Fruit fly (Drosophila melanogaster): ENCODE data around the gene CYLD.
A peak's percentile ranks its signal among the peaks of the same experiment; 100 is the strongest.

Gene CYLD

DNA sequence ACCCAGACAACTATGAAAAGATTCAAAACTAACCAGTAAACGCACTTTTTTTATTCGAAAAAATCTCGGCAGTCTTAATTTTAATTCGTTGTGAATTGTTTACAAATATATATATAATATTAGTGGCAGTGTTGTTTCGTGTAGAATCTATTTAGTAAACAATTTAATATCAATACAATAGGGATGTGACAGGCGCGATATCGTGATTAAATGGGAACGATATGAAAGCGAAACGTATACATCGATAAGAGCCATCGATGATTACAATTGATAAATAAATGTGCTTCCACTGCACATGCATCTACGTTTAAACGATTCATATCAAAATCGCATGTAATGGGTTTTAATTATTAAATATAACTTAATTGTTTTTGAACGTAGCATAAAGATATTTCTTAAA is 22.3 kb downstream of the CYLD start:
- no peak for TF ChIP-seq CG5180 (GFP tag; optimal IDR thresholded peaks at IDR 0.05)
- TF ChIP-seq al (GFP tag; IDR thresholded peaks at IDR 0.05) = no peak
- TF ChIP-seq CG8924 (tag; optimal IDR thresholded peaks at IDR 0.05) = peak; percentile 63
- TF ChIP-seq knrl (GFP tag; IDR thresholded peaks at IDR 0.05; ENCODE audit: partially characterized antibody) = peak; percentile 92
- no peak for TF ChIP-seq MTF-1 (GFP tag; optimal IDR thresholded peaks at IDR 0.05; ENCODE audit: borderline replicate concordance)
- TF ChIP-seq chinmo (GFP tag; IDR thresholded peaks at IDR 0.05; ENCODE audit: partially characterized antibody) = peak; percentile 81; the same call in 1 of the 4 replicates
- TF ChIP-seq CG10321 (GFP tag; IDR thresholded peaks at IDR 0.05) = no peak
- TF ChIP-seq hbn (GFP tag; IDR thresholded peaks at IDR 0.05; ENCODE audit: partially characterized antibody) = peak; percentile 61; the same call in 1 of the 2 replicates
- peak; percentile 93 for TF ChIP-seq inv (GFP tag; IDR thresholded peaks at IDR 0.05; ENCODE audit: partially characterized antibody)
- peak; percentile 89 for TF ChIP-seq tna (GFP tag; IDR thresholded peaks at IDR 0.05; ENCODE audit: partially characterized antibody)
- TF ChIP-seq stc (GFP tag; IDR thresholded peaks at IDR 0.05) = no peak
- peak; percentile 42 for TF ChIP-seq CG2116 (GFP tag; optimal IDR thresholded peaks at IDR 0.05)
- TF ChIP-seq onecut (GFP tag; IDR thresholded peaks at IDR 0.05) = no peak
- TF ChIP-seq HLH4C (GFP tag; IDR thresholded peaks at IDR 0.05; ENCODE audit: partially characterized antibody) = peak; percentile 87
- TF ChIP-seq stwl (tag; optimal IDR thresholded peaks at IDR 0.05) = peak; percentile 59
- TF ChIP-seq CG7556 (GFP tag; optimal IDR thresholded peaks at IDR 0.05) = no peak
- TF ChIP-seq fd3F (GFP tag; optimal IDR thresholded peaks at IDR 0.05) = no peak
- TF ChIP-seq CG12659 (GFP tag; optimal IDR thresholded peaks at IDR 0.05) = peak; percentile 70
- TF ChIP-seq CG2712 (tag; optimal IDR thresholded peaks at IDR 0.05) = peak; percentile 32
- TF ChIP-seq Sin3A (optimal IDR thresholded peaks at IDR 0.05) = no peak
- peak; percentile 64; the same call in 1 of the 2 replicates for TF ChIP-seq CG2129 (GFP tag; IDR thresholded peaks at IDR 0.05; ENCODE audit: partially characterized antibody)
- TF ChIP-seq esg (GFP tag; conservative IDR thresholded peaks at IDR 0.05) = no peak
- TF ChIP-seq Dll (GFP tag; IDR thresholded peaks at IDR 0.05; ENCODE audit: partially characterized antibody) = peak; percentile 81
- peak; percentile 43 for TF ChIP-seq CG4617 (GFP tag; optimal IDR thresholded peaks at IDR 0.05; ENCODE audit: borderline replicate concordance)
- no peak for TF ChIP-seq CG12744 (GFP tag; optimal IDR thresholded peaks at IDR 0.05)
- TF ChIP-seq CG42726 (GFP tag; IDR thresholded peaks at IDR 0.05; ENCODE audit: partially characterized antibody) = peak; percentile 97
- TF ChIP-seq gce (GFP tag; IDR thresholded peaks at IDR 0.05) = no peak
- no peak for TF ChIP-seq Dfd (GFP tag; optimal IDR thresholded peaks at IDR 0.05)
- no peak for TF ChIP-seq lmd (GFP tag; IDR thresholded peaks at IDR 0.05)
- TF ChIP-seq CG17802 (tag; optimal IDR thresholded peaks at IDR 0.05) = peak; percentile 59
- peak; percentile 96 for TF ChIP-seq Bgb (GFP tag; IDR thresholded peaks at IDR 0.05; ENCODE audit: partially characterized antibody)
- TF ChIP-seq pzg (GFP tag; optimal IDR thresholded peaks at IDR 0.05) = peak; percentile 75
- TF ChIP-seq CG7963 (GFP tag; IDR thresholded peaks at IDR 0.05; ENCODE audit: partially characterized antibody) = peak; percentile 84
- no peak for TF ChIP-seq CG32532 (GFP tag; IDR thresholded peaks at IDR 0.05)
- TF ChIP-seq CG10267 (tag; optimal IDR thresholded peaks at IDR 0.05) = peak; percentile 17
- TF ChIP-seq zfh1 (GFP tag; IDR thresholded peaks at IDR 0.05) = 0 out of 3 replicates have a peak, but pooled peaks have one; percentile 12
- peak; percentile 48; the same call in 1 of the 2 replicates for TF ChIP-seq Rfx (GFP tag; IDR thresholded peaks at IDR 0.05)
- no peak for TF ChIP-seq Hand (GFP tag; optimal IDR thresholded peaks at IDR 0.05)
- peak; percentile 7 for TF ChIP-seq CG13424 (tag; optimal IDR thresholded peaks at IDR 0.05)
- peak; percentile 2 for TF ChIP-seq CG8290 (GFP tag; optimal IDR thresholded peaks at IDR 0.05)
- no peak for TF ChIP-seq CG8290 (tag; optimal IDR thresholded peaks at IDR 0.05)
- peak; percentile 27 for TF ChIP-seq Dp (GFP tag; optimal IDR thresholded peaks at IDR 0.05)
- peak; percentile 75 for TF ChIP-seq unc-4 (GFP tag; IDR thresholded peaks at IDR 0.05; ENCODE audit: partially characterized antibody)
- TF ChIP-seq ranshi (GFP tag; IDR thresholded peaks at IDR 0.05) = no peak
- TF ChIP-seq nmo (GFP tag; optimal IDR thresholded peaks at IDR 0.05) = peak; percentile 16
- TF ChIP-seq CG12299 (tag; optimal IDR thresholded peaks at IDR 0.05) = peak; percentile 38
- TF ChIP-seq Hr78 (GFP tag; optimal IDR thresholded peaks at IDR 0.05) = no peak
- peak; percentile 91 for TF ChIP-seq pfk (GFP tag; optimal IDR thresholded peaks at IDR 0.05)
- TF ChIP-seq Myb (GFP tag; optimal IDR thresholded peaks at IDR 0.05) = no peak
